Fruit fly (Drosophila melanogaster) whole organism, embryonic: ENCODE measurements around the gene CG14017.

Source experiments
- Aef1 ChIP-seq: fragments of 200-800 bp; sonication (Bioruptor generic); IDR thresholded peaks from 3 replicates; pipeline ENCODE4 v1.3.6; 2022; ENCODE audit warnings: missing biosample characterization, missing genetic modification characterization
- Atf3 ChIP-seq: fragments of 200-800 bp; sonication (Bioruptor generic); optimal IDR thresholded peaks from 3 replicates; lab custom pipeline; 2016; ENCODE audit warnings: missing biosample characterization, missing genetic modification characterization
- CG10321 ChIP-seq: fragments of 200-800 bp; sonication (Bioruptor generic); IDR thresholded peaks from 2 replicates; pipeline ENCODE4 v1.3.6; 2022; ENCODE audit warnings: missing biosample characterization, missing genetic modification characterization
- CG10462 ChIP-seq: fragments of 200-800 bp; sonication (Bioruptor generic); optimal IDR thresholded peaks from 2 replicates; lab custom pipeline; 2016; ENCODE audit warnings: missing biosample characterization, missing genetic modification characterization
- CG11398 ChIP-seq: fragments of 200-800 bp; sonication (Bioruptor generic); optimal IDR thresholded peaks from 2 replicates; lab custom pipeline; 2016; ENCODE audit warnings: missing biosample characterization, missing genetic modification characterization
- CG11560 ChIP-seq: fragments of 200-800 bp; sonication (Bioruptor generic); IDR thresholded peaks from 3 replicates; pipeline ENCODE4 v1.3.6; 2022; ENCODE audit warnings: missing biosample characterization, missing genetic modification characterization
- CG13123 ChIP-seq: fragments of 200-800 bp; sonication (Bioruptor generic); optimal IDR thresholded peaks from 2 replicates; lab custom pipeline; 2016; ENCODE audit warnings: missing biosample characterization, missing genetic modification characterization
- CG14667 ChIP-seq: fragments of 200-800 bp; sonication (Bioruptor generic); IDR thresholded peaks from 2 replicates; pipeline ENCODE4 v1.3.6; 2022; ENCODE audit warnings: missing biosample characterization, missing genetic modification characterization
- CG15073 ChIP-seq: fragments of 200-800 bp; sonication (Bioruptor generic); optimal IDR thresholded peaks from 2 replicates; lab custom pipeline; 2016; ENCODE audit warnings: missing biosample characterization, missing genetic modification characterization
- CG15479 ChIP-seq: fragments of 200-800 bp; sonication (Bioruptor generic); optimal IDR thresholded peaks from 3 replicates; lab custom pipeline; 2019; ENCODE audit warnings: missing biosample characterization, mild to moderate bottlenecking, missing genetic modification characterization, moderate library complexity
- CG16815 ChIP-seq: fragments of 200-800 bp; sonication (Bioruptor generic); optimal IDR thresholded peaks from 3 replicates; lab custom pipeline; 2017; ENCODE audit warnings: missing biosample characterization, mild to moderate bottlenecking, missing genetic modification characterization
- CG17802 ChIP-seq: fragments of 200-800 bp; sonication (Bioruptor generic); optimal IDR thresholded peaks from 2 replicates; lab custom pipeline; 2018; ENCODE audit warnings: missing biosample characterization, mild to moderate bottlenecking, missing genetic modification characterization, moderate library complexity
- CG18011 ChIP-seq: fragments of 200-800 bp; sonication (Bioruptor generic); optimal IDR thresholded peaks from 2 replicates; lab custom pipeline; 2017; ENCODE audit warnings: missing biosample characterization, missing genetic modification characterization, mild to moderate bottlenecking, moderate library complexity, missing genotype
- CG18764 ChIP-seq: fragments of 200-800 bp; sonication (Bioruptor generic); optimal IDR thresholded peaks from 3 replicates; lab custom pipeline; 2016; ENCODE audit warnings: missing biosample characterization, missing genetic modification characterization
- CG31224 ChIP-seq: fragments of 200-800 bp; sonication (Bioruptor generic); IDR thresholded peaks from 2 replicates; pipeline ENCODE4 v1.3.6; 2022; ENCODE audit warnings: missing biosample characterization, missing genetic modification characterization
- CG31365 ChIP-seq: fragments of 200-800 bp; sonication (Bioruptor generic); optimal IDR thresholded peaks from 2 replicates; lab custom pipeline; 2018; ENCODE audit warnings: missing biosample characterization, mild to moderate bottlenecking, missing genetic modification characterization
- CG33213 ChIP-seq: fragments of 200-800 bp; sonication (Bioruptor generic); optimal IDR thresholded peaks from 3 replicates; lab custom pipeline; 2016; ENCODE audit warnings: missing biosample characterization, missing genetic modification characterization
- CG34224 ChIP-seq: fragments of 200-800 bp; sonication (Bioruptor generic); IDR thresholded peaks from 3 replicates; pipeline ENCODE4 v1.3.6; 2022; ENCODE audit warnings: missing biosample characterization, missing genetic modification characterization; ENCODE audit not compliant: partially characterized antibody
- CG6254 ChIP-seq: fragments of 200-800 bp; sonication (Bioruptor generic); optimal IDR thresholded peaks from 3 replicates; lab custom pipeline; 2017; ENCODE audit warnings: mild to moderate bottlenecking, missing biosample characterization, missing genetic modification reagents, missing genetic modification characterization
- CG7372 ChIP-seq: fragments of 200-800 bp; sonication (Bioruptor generic); IDR thresholded peaks from 2 replicates; pipeline ENCODE4 v1.3.6; 2022; ENCODE audit warnings: missing biosample characterization, missing genetic modification characterization
- CG7556 ChIP-seq: fragments of 200-800 bp; sonication (Bioruptor generic); optimal IDR thresholded peaks from 2 replicates; lab custom pipeline; 2017; ENCODE audit warnings: missing biosample characterization, mild to moderate bottlenecking, missing genetic modification characterization
- CG9797 ChIP-seq: fragments of 200-800 bp; sonication (Bioruptor generic); optimal IDR thresholded peaks from 3 replicates; lab custom pipeline; 2018; ENCODE audit warnings: missing biosample characterization, mild to moderate bottlenecking, missing genetic modification characterization
- CG9876 ChIP-seq: fragments of 200-800 bp; sonication (Bioruptor generic); optimal IDR thresholded peaks from 2 replicates; lab custom pipeline; 2016; ENCODE audit warnings: missing biosample characterization, missing genetic modification characterization
- CG9932 ChIP-seq: fragments of 200-800 bp; sonication (Bioruptor generic); IDR thresholded peaks from 2 replicates; pipeline ENCODE4 v1.3.6; 2022; ENCODE audit warnings: missing biosample characterization, missing genetic modification characterization
- Dfd ChIP-seq, 2 experiments: fragments of >200 bp; optimal IDR thresholded peaks; 2 replicates each; lab custom pipeline; 2017; ENCODE audit warnings: missing biosample characterization in 2 of 2, missing genetic modification characterization in 2 of 2
- Fer2 ChIP-seq: fragments of 200-800 bp; sonication (Bioruptor generic); optimal IDR thresholded peaks from 2 replicates; lab custom pipeline; 2018; ENCODE audit warnings: missing biosample characterization, mild to moderate bottlenecking, missing genetic modification characterization, moderate library complexity
- Kr ChIP-seq: fragments of 200-800 bp; sonication (Bioruptor generic); optimal IDR thresholded peaks from 2 replicates; lab custom pipeline; 2017; ENCODE audit warnings: missing biosample characterization, mild to moderate bottlenecking, missing genetic modification characterization
- Myb ChIP-seq: fragments of 200-800 bp; sonication (Bioruptor generic); optimal IDR thresholded peaks from 2 replicates; lab custom pipeline; 2016; ENCODE audit warnings: missing biosample characterization, missing genetic modification characterization
- Nf-YB ChIP-seq: fragments of 200-800 bp; sonication (Bioruptor generic); optimal IDR thresholded peaks from 3 replicates; lab custom pipeline; 2019; ENCODE audit warnings: missing biosample characterization, mild to moderate bottlenecking, missing genetic modification characterization, moderate library complexity
- Pdp1 ChIP-seq, 2 experiments: fragments of 200-800 bp; sonication (Bioruptor generic); optimal IDR thresholded peaks; 3 replicates each; lab custom pipeline; 2016; ENCODE audit warnings: missing biosample characterization in 2 of 2, missing genetic modification characterization in 2 of 2, mild to moderate bottlenecking in 1 of 2, moderate library complexity in 1 of 2
- Poxn ChIP-seq: fragments of 200-800 bp; sonication (Bioruptor generic); IDR thresholded peaks from 2 replicates; pipeline ENCODE4 v1.3.6; 2022; ENCODE audit warnings: missing biosample characterization, missing genetic modification characterization
- Side ChIP-seq: fragments of 200-800 bp; sonication (Bioruptor generic); optimal IDR thresholded peaks from 2 replicates; lab custom pipeline; 2016; ENCODE audit warnings: missing biosample characterization, missing genetic modification characterization
- Spps ChIP-seq: fragments of 200-800 bp; sonication (Bioruptor generic); optimal IDR thresholded peaks from 2 replicates; lab custom pipeline; 2018; ENCODE audit warnings: missing biosample characterization, mild to moderate bottlenecking, missing genetic modification characterization
- Tbp ChIP-seq: fragments of >200 bp; optimal IDR thresholded peaks from 2 replicates; lab custom pipeline; 2018; ENCODE audit warnings: missing biosample characterization, missing genetic modification characterization
- Xrp1 ChIP-seq: fragments of 200-800 bp; sonication (Bioruptor generic); IDR thresholded peaks from 2 replicates; pipeline ENCODE4 v1.3.6; 2022; ENCODE audit warnings: missing biosample characterization, missing genetic modification characterization
- crp ChIP-seq, 2 experiments: fragments of 200-800 bp; sonication (Bioruptor generic); optimal IDR thresholded peaks; 2 replicates in 1 of 2; 3 replicates in 1 of 2; lab custom pipeline; 2017; ENCODE audit warnings: missing biosample characterization in 2 of 2, missing genetic modification characterization in 2 of 2, mild to moderate bottlenecking in 1 of 2, moderate library complexity in 1 of 2
- disco-r ChIP-seq: fragments of 200-800 bp; sonication (Bioruptor generic); optimal IDR thresholded peaks from 2 replicates; lab custom pipeline; 2016; ENCODE audit warnings: missing biosample characterization, missing genetic modification characterization
- dm ChIP-seq: fragments of 200-800 bp; sonication (Bioruptor generic); optimal IDR thresholded peaks from 3 replicates; lab custom pipeline; 2016; ENCODE audit warnings: missing biosample characterization, missing genetic modification characterization
- gfzf ChIP-seq: fragments of 200-800 bp; sonication (Bioruptor generic); optimal IDR thresholded peaks from 2 replicates; lab custom pipeline; 2016; ENCODE audit warnings: missing biosample characterization, mild to moderate bottlenecking, missing genetic modification characterization, moderate library complexity
- gro ChIP-seq: fragments of 200-800 bp; sonication (Bioruptor generic); optimal IDR thresholded peaks from 2 replicates; lab custom pipeline; 2016; ENCODE audit warnings: missing biosample characterization, missing genetic modification characterization
- gsb-n ChIP-seq: fragments of 200-800 bp; sonication (Bioruptor generic); optimal IDR thresholded peaks from 3 replicates; lab custom pipeline; 2018; ENCODE audit warnings: missing biosample characterization, mild to moderate bottlenecking, missing genetic modification characterization
- ken ChIP-seq: fragments of 200-800 bp; sonication (Bioruptor generic); IDR thresholded peaks from 3 replicates; pipeline ENCODE4 v1.3.6; 2022; ENCODE audit warnings: missing biosample characterization, missing genetic modification characterization
- nerfin-1 ChIP-seq: fragments of 200-800 bp; sonication (Bioruptor generic); optimal IDR thresholded peaks from 3 replicates; lab custom pipeline; 2019; ENCODE audit warnings: missing biosample characterization, mild to moderate bottlenecking, missing genetic modification characterization, moderate library complexity
- schlank ChIP-seq: fragments of 200-800 bp; sonication (Bioruptor generic); optimal IDR thresholded peaks from 2 replicates; lab custom pipeline; 2018; ENCODE audit warnings: missing biosample characterization, mild to moderate bottlenecking, missing genetic modification characterization
- seq ChIP-seq: fragments of 200-800 bp; sonication (Bioruptor generic); IDR thresholded peaks from 2 replicates; pipeline ENCODE4 v1.3.6; 2022; ENCODE audit warnings: missing biosample characterization, missing genetic modification characterization
- sisA ChIP-seq: fragments of 200-800 bp; sonication (Bioruptor generic); IDR thresholded peaks from 2 replicates; pipeline ENCODE4 v1.3.6; 2022; ENCODE audit warnings: missing biosample characterization, missing genetic modification characterization
- stc ChIP-seq: fragments of 200-800 bp; sonication (Bioruptor generic); IDR thresholded peaks from 2 replicates; pipeline ENCODE4 v1.3.6; 2022; ENCODE audit warnings: missing biosample characterization, missing genetic modification characterization
- tna ChIP-seq: fragments of 200-800 bp; sonication (Bioruptor generic); IDR thresholded peaks from 2 replicates; pipeline ENCODE4 v1.3.6; 2022; ENCODE audit warnings: missing biosample characterization, missing genetic modification characterization; ENCODE audit not compliant: partially characterized antibody
- unpg ChIP-seq: fragments of 200-800 bp; sonication (Bioruptor generic); optimal IDR thresholded peaks from 3 replicates; lab custom pipeline; 2018; ENCODE audit warnings: missing biosample characterization, mild to moderate bottlenecking, missing genetic modification characterization, moderate library complexity
- yki ChIP-seq: fragments of >200 bp; optimal IDR thresholded peaks from 3 replicates; lab custom pipeline; 2018

CG14017 gene

dm6 chr2L:5523848-5524473 lies 29.7 kb upstream of the CG14017 start, which contains the start of the genes Vps52 and Elp4 (continued):
- peak; percentile 16 for TF ChIP-seq CG9797
- TF ChIP-seq Tbp: no peak
- peak; percentile 29 for TF ChIP-seq Atf3 (GFP tag; lab: Kevin White, UChicago)
- peak; percentile 28; the same call in 1 of the 2 replicates for TF ChIP-seq CG14667 (GFP tag; lab: Robert Waterston, UW)
- TF ChIP-seq CG17802 (tag; lab: Kevin White, UChicago): peak; percentile 41
- TF ChIP-seq crp (GFP tag; optimal IDR thresholded peaks at IDR 0.05; lab: Kevin White, UChicago): peak; percentile 80 to 95
- TF ChIP-seq CG18764 (GFP tag; lab: Kevin White, UChicago): peak; percentile 67
- peak; percentile 68 for TF ChIP-seq CG34224 (GFP tag; lab: Robert Waterston, UW)
- peak; percentile 53 for TF ChIP-seq CG13123 (GFP tag; lab: Kevin White, UChicago)
- peak; percentile 16 for TF ChIP-seq CG33213 (GFP tag; lab: Kevin White, UChicago)
- no peak for TF ChIP-seq CG10321 (GFP tag; lab: Robert Waterston, UW)
- TF ChIP-seq CG16815 (GFP tag; lab: Kevin White, UChicago): peak; percentile 60
- TF ChIP-seq tna (GFP tag; lab: Robert Waterston, UW): peak; percentile 64
- peak; percentile 71 for TF ChIP-seq Fer2 (tag; lab: Kevin White, UChicago)
- TF ChIP-seq Spps (tag; lab: Kevin White, UChicago): peak; percentile 50
- TF ChIP-seq schlank (tag; lab: Kevin White, UChicago): no peak
- TF ChIP-seq nerfin-1 (tag; lab: Kevin White, UChicago): peak; percentile 68
- no peak for TF ChIP-seq CG15479 (GFP tag; lab: Kevin White, UChicago)
- peak; percentile 73 for TF ChIP-seq CG7372
- TF ChIP-seq Poxn (GFP tag; lab: Robert Waterston, UW): no peak
- TF ChIP-seq Nf-YB: peak; percentile 60
- peak; percentile 19 for TF ChIP-seq CG15073
- TF ChIP-seq yki (lab: Kevin White, UChicago): no peak
- peak; percentile 76 for TF ChIP-seq CG9932 (GFP tag; lab: Robert Waterston, UW)
- peak; percentile 66 for TF ChIP-seq gsb-n
- peak; percentile 81 for TF ChIP-seq CG7556
- peak; percentile 14 for TF ChIP-seq Side
- TF ChIP-seq unpg: peak; percentile 75
- peak; percentile 66 for TF ChIP-seq Aef1 (GFP tag; lab: Robert Waterston, UW)
- peak; percentile 12 for TF ChIP-seq Myb (GFP tag; lab: Kevin White, UChicago)
- peak; percentile 51; the same call in 1 of the 2 replicates for TF ChIP-seq seq (GFP tag; lab: Robert Waterston, UW)
- TF ChIP-seq stc (GFP tag; lab: Robert Waterston, UW): peak; percentile 57
- peak; percentile 74 for TF ChIP-seq Xrp1
- TF ChIP-seq dm (GFP tag; lab: Kevin White, UChicago): peak; percentile 43
- TF ChIP-seq CG11560 (tag; lab: Robert Waterston, UW): 0 out of 3 replicates have a peak, but pooled peaks have one; percentile 30
- TF ChIP-seq CG11398 (GFP tag; lab: Kevin White, UChicago): no peak
- TF ChIP-seq ken (GFP tag; lab: Robert Waterston, UW): peak; percentile 56; the same call in 1 of the 3 replicates
- TF ChIP-seq Pdp1 (GFP tag; optimal IDR thresholded peaks at IDR 0.05; lab: Kevin White, UChicago): peak; percentile 52 to 68
- peak; percentile 34; the same call in 1 of the 2 replicates for TF ChIP-seq sisA (GFP tag; lab: Robert Waterston, UW)
- peak; percentile 40 for TF ChIP-seq CG18011
- TF ChIP-seq CG10462 (GFP tag; lab: Kevin White, UChicago): peak; percentile 8
- TF ChIP-seq disco-r (GFP tag; lab: Kevin White, UChicago): no peak
- TF ChIP-seq Dfd (GFP tag; optimal IDR thresholded peaks at IDR 0.05; lab: Kevin White, UChicago): no peak
- TF ChIP-seq gfzf (GFP tag; lab: Kevin White, UChicago): peak; percentile 0
- no peak for TF ChIP-seq CG31365 (tag; lab: Kevin White, UChicago)
- no peak for TF ChIP-seq Kr (GFP tag; lab: Kevin White, UChicago)
- peak; percentile 56; the same call in 1 of the 2 replicates for TF ChIP-seq CG31224
- TF ChIP-seq CG6254 (GFP tag; lab: Kevin White, UChicago): peak; percentile 18
- TF ChIP-seq gro (GFP tag; lab: Kevin White, UChicago): peak; percentile 56
- peak; percentile 32 for TF ChIP-seq CG9876 (GFP tag; lab: Kevin White, UChicago)
